Worm (Caenorhabditis elegans): ENCODE measurements around the gene ZK1320.13.

Gene ZK1320.13

ce11 chrII:9708835-9709299, 28.3 kb downstream of the ZK1320.13 start, which contains the start of gene glt-5:
Gene glt-5 (minus strand): TSS chrII:9708885.
- no peak for TF ChIP-seq ztf-22 (GFP tag; optimal IDR thresholded peaks at IDR 0.05)
- TF ChIP-seq Y53F4B.3 (GFP tag; IDR thresholded peaks at IDR 0.05), result no peak
- TF ChIP-seq attf-6 (GFP tag; IDR thresholded peaks at IDR 0.05), result no peak
- no peak for TF ChIP-seq ztf-28 (GFP tag; IDR thresholded peaks at IDR 0.05)
- TF ChIP-seq ztf-26 (tag; optimal IDR thresholded peaks at IDR 0.05), result no peak
- no peak for TF ChIP-seq bed-1 (GFP tag; IDR thresholded peaks at IDR 0.05)
- no peak for TF ChIP-seq B0035.1 (tag; optimal IDR thresholded peaks at IDR 0.05)
- TF ChIP-seq unc-130 (GFP tag; optimal IDR thresholded peaks at IDR 0.05), result no peak
- TF ChIP-seq lin-40 (tag; optimal IDR thresholded peaks at IDR 0.05), result no peak

- TF ChIP-seq ceh-58 (GFP tag; IDR thresholded peaks at IDR 0.05) (no peak), lin-54 (GFP tag; optimal IDR thresholded peaks at IDR 0.05) (peak; percentile 11), nhr-90 (tag; optimal IDR thresholded peaks at IDR 0.05) (peak; percentile 35), attf-5 (GFP tag; optimal IDR thresholded peaks at IDR 0.05) (peak; percentile 33), B0035.1 (tag; optimal IDR thresholded peaks at IDR 0.05) (no peak), F10E7.11 (tag; optimal IDR thresholded peaks at IDR 0.05) (no peak), C17E4.6 (GFP tag; IDR thresholded peaks at IDR 0.05) (no peak), B0019.2 (GFP tag; conservative IDR thresholded peaks at IDR 0.05) (no peak), F57A8.1 (GFP tag; optimal IDR thresholded peaks at IDR 0.05) (no peak), madf-10 (tag; optimal IDR thresholded peaks at IDR 0.05) (no peak), lsy-27 (tag; optimal IDR thresholded peaks at IDR 0.05; ENCODE audit: borderline replicate concordance, insufficient read depth) (peak; percentile 44), snpc-3.4 (tag; optimal IDR thresholded peaks at IDR 0.05) (peak; percentile 55), ekl-4 (GFP tag; IDR thresholded peaks at IDR 0.05) (0 out of 2 replicates have a peak, but pooled peaks have one; percentile 11), hmg-1.2 (GFP tag; IDR thresholded peaks at IDR 0.05) (peak; percentile 41; the same call in 1 of the 2 replicates), him-1 (tag; optimal IDR thresholded peaks at IDR 0.05) (peak; percentile 32), B0261.1 (tag; optimal IDR thresholded peaks at IDR 0.05) (peak; percentile 70), rpc-1 (optimal IDR thresholded peaks at IDR 0.05) (peak; percentile 73), rpc-1 (tag; optimal IDR thresholded peaks at IDR 0.05) (peak; percentile 94), D2030.7 (GFP tag; IDR thresholded peaks at IDR 0.05) (peak; percentile 59), nhr-80 (tag; optimal IDR thresholded peaks at IDR 0.05) (peak; percentile 4), dpl-1 (GFP tag; optimal IDR thresholded peaks at IDR 0.05) (peak; percentile 13), snpc-4 (GFP tag; optimal IDR thresholded peaks at IDR 0.05) (peak; percentile 7), snpc-4 (tag; optimal IDR thresholded peaks at IDR 0.05) (peak in 2 of 4 experiments; percentile 19 to 46), lsl-1 (GFP tag; optimal IDR thresholded peaks at IDR 0.05) (peak; percentile 23), ztf-28 (GFP tag; IDR thresholded peaks at IDR 0.05) (0 out of 2 replicates have a peak, but pooled peaks have one; percentile 25), lin-26 (GFP tag; IDR thresholded peaks at IDR 0.05) (peak; percentile 74), tbp1 (GFP tag; optimal IDR thresholded peaks at IDR 0.05) (peak; percentile 95), somi-1 (GFP tag; optimal IDR thresholded peaks at IDR 0.05) (no peak), snpc-1.3 (tag; optimal IDR thresholded peaks at IDR 0.05; ENCODE audit: insufficient read depth) (peak; percentile 33), ZK185.1 (tag; optimal IDR thresholded peaks at IDR 0.05; ENCODE audit: poor library complexity, severe bottlenecking) (no peak), F23B12.7 (tag; optimal IDR thresholded peaks at IDR 0.05; ENCODE audit: insufficient read depth) (peak; percentile 71), rec-8 (tag; optimal IDR thresholded peaks at IDR 0.05) (peak in 1 of 2 experiments; percentile 39), ztf-25 (GFP tag; IDR thresholded peaks at IDR 0.05) (peak; percentile 71; the same call in 1 of the 2 replicates), mes-4 (tag; optimal IDR thresholded peaks at IDR 0.05) (no peak), nhr-179 (tag; optimal IDR thresholded peaks at IDR 0.05) (no peak), nhr-27 (tag; optimal IDR thresholded peaks at IDR 0.05) (no peak), ztf-18 (tag; optimal IDR thresholded peaks at IDR 0.05) (peak; percentile 46), ztf-26 (tag; optimal IDR thresholded peaks at IDR 0.05) (no peak), madf-6 (GFP tag; IDR thresholded peaks at IDR 0.05) (peak; percentile 35; the same call in 1 of the 2 replicates), Y56A3A.18 (GFP tag; IDR thresholded peaks at IDR 0.05) (no peak)
These were observed 32.5 kb downstream of the ZK1320.13 start for ce11 chrII:9713083-9713482.
